Worm (Caenorhabditis elegans): ENCODE data around the gene Y82E9BL.18.

Y82E9BL.18 gene

DNA sequence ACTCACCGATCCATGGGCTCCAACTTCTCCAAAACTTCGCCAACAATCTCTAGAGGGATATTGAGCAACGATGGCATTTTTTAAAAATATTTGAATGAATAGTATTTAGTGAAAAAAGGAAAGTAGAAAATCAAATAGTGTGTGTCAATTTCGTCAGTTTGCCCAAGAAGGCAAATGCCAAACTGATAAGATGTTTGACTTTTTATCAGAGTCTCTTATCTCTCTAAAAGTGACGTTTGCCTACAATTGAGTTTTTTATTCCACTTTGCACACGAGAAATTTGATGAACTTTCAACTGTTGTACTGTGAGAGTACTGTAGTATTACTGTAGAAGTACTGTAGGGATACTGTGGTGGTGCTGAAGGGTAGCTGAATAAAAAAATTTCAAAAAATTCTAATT lies 3.0 kb upstream of the Y82E9BL.18 start (continued):
- no peak for TF ChIP-seq nhr-10 (tag; optimal IDR thresholded peaks at IDR 0.05)
- TF ChIP-seq ctbp-1 (GFP tag; IDR thresholded peaks at IDR 0.05), result no peak
- no peak for TF ChIP-seq Y5F2A.4 (GFP tag; optimal IDR thresholded peaks at IDR 0.05)
- TF ChIP-seq tra-1 (GFP tag; IDR thresholded peaks at IDR 0.05), result no peak
- no peak for TF ChIP-seq ceh-62 (tag; optimal IDR thresholded peaks at IDR 0.05)
- no peak for TF ChIP-seq nhr-25 (tag; optimal IDR thresholded peaks at IDR 0.05; ENCODE audit: borderline replicate concordance, insufficient read depth)
- TF ChIP-seq aha-1 (tag), result no peak
- peak; percentile 41; the same call in 1 of the 2 replicates for TF ChIP-seq nhr-41 (GFP tag; IDR thresholded peaks at IDR 0.05)
- TF ChIP-seq egl-43 (GFP tag; IDR thresholded peaks at IDR 0.05), result no peak
- no peak for TF ChIP-seq ZK337.2 (GFP tag; IDR thresholded peaks at IDR 0.05)
- no peak for TF ChIP-seq rbr-2 (tag; optimal IDR thresholded peaks at IDR 0.05)
- no peak for TF ChIP-seq madf-9 (GFP tag; conservative IDR thresholded peaks at IDR 0.05)
- TF ChIP-seq jun-1 (tag; optimal IDR thresholded peaks at IDR 0.05), result no peak
- TF ChIP-seq zip-11 (GFP tag; IDR thresholded peaks at IDR 0.05), result no peak
- no peak for TF ChIP-seq daf-12 (tag; optimal IDR thresholded peaks at IDR 0.05)
- no peak for TF ChIP-seq nhr-237 (tag; optimal IDR thresholded peaks at IDR 0.05)
- TF ChIP-seq T26A8.4 (GFP tag; IDR thresholded peaks at IDR 0.05), result no peak
- no peak for TF ChIP-seq ZK546.5 (tag; optimal IDR thresholded peaks at IDR 0.05)
- TF ChIP-seq cey-2 (tag; optimal IDR thresholded peaks at IDR 0.05; ENCODE audit: borderline replicate concordance, insufficient read depth), result no peak
- TF ChIP-seq nhr-102 (tag; optimal IDR thresholded peaks at IDR 0.05), result no peak

DNA sequence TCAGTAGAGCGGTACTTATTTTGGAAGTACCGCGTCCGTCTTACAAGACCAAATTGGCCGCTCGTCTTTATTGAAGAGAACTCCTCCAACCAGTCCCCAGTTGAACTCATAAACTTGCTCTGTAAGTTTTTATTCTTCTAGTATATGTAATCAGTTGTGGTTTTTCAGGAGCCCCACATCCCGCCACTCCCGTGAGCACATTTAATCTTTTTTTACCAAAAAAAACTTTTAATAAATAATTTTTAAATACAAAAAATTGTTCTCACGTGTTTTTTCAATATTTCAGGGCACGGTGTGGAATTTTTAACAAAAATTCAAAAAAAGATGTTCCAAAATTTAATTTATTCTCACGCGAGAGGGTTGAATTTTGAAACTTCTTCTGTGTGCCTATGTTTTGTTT lies 2.1 kb upstream of the Y82E9BL.18 start, which contains the start of gene fbxa-14:
fbxa-14 (minus strand) TSS at position 101 of the 400 bp plus-strand sequence.
- TF ChIP-seq ces-1 (GFP tag; optimal IDR thresholded peaks at IDR 0.05), result no peak
- TF ChIP-seq mxl-3 (GFP tag; optimal IDR thresholded peaks at IDR 0.05), result no peak
- TF ChIP-seq ceh-32 (tag; optimal IDR thresholded peaks at IDR 0.05; ENCODE audit: poor library complexity), result no peak
- no peak for TF ChIP-seq dpl-1 (GFP tag; optimal IDR thresholded peaks at IDR 0.05)
- no peak for TF ChIP-seq vab-7 (GFP tag; IDR thresholded peaks at IDR 0.05)
- TF ChIP-seq lin-15B (tag; optimal IDR thresholded peaks at IDR 0.05), result no peak
- TF ChIP-seq F37D6.2 (tag; optimal IDR thresholded peaks at IDR 0.05), result no peak
- no peak for TF ChIP-seq nhr-42 (GFP tag; IDR thresholded peaks at IDR 0.05)
- TF ChIP-seq F49E8.2 (tag; optimal IDR thresholded peaks at IDR 0.05; ENCODE audit: borderline replicate concordance), result no peak
- no peak for TF ChIP-seq T20F7.1 (GFP tag; optimal IDR thresholded peaks at IDR 0.05)
- TF ChIP-seq ceh-82 (tag; optimal IDR thresholded peaks at IDR 0.05), result no peak
- no peak for TF ChIP-seq mdt-29 (GFP tag; IDR thresholded peaks at IDR 0.05)
- no peak for TF ChIP-seq set-16 (GFP tag; IDR thresholded peaks at IDR 0.05)
- TF ChIP-seq nhr-25 (tag; optimal IDR thresholded peaks at IDR 0.05; ENCODE audit: borderline replicate concordance, insufficient read depth), result no peak
- no peak for TF ChIP-seq nhr-102 (tag; optimal IDR thresholded peaks at IDR 0.05)
- TF ChIP-seq spr-3 (GFP tag; optimal IDR thresholded peaks at IDR 0.05), result no peak
- no peak for TF ChIP-seq egl-27 (tag; optimal IDR thresholded peaks at IDR 0.05)
- TF ChIP-seq ama-1 (optimal IDR thresholded peaks at IDR 0.05), result no peak
- TF ChIP-seq R02D3.7 (tag; optimal IDR thresholded peaks at IDR 0.05), result no peak

DNA sequence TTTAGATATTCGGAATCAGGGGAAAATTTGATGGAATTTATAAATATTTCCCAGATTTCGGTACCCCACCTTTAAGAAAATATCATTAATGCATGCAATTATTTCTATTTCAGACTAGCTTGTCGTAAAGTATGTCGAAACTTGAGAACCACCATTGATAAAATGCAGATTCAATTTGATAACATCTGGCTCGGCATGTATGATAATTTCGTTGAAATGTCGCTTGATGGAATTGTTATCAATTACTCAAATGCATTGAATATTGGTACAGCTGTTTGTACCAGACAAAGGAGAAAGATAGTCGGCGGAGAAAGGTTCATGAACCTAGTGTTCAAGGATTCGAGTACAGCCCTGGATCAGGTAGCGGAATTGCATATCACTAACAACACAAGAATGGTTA lies 5.3 kb downstream of the Y82E9BL.18 start, which contains the start of gene Y82E9BL.19:
Y82E9BL.19 (plus strand) TSS at position 123 of the 400 bp plus-strand sequence.
- TF ChIP-seq ctbp-1 (GFP tag; IDR thresholded peaks at IDR 0.05) (no peak), daf-19 (GFP tag; conservative IDR thresholded peaks at IDR 0.05) (no peak), hlh-11 (tag; optimal IDR thresholded peaks at IDR 0.05) (peak; percentile 60), zfp-3 (GFP tag; conservative IDR thresholded peaks at IDR 0.05) (no peak), F10B5.3 (tag; optimal IDR thresholded peaks at IDR 0.05) (no peak), gei-8 (GFP tag; optimal IDR thresholded peaks at IDR 0.05) (no peak), aha-1 (tag) (peak; percentile 27), attf-4 (tag; optimal IDR thresholded peaks at IDR 0.05) (no peak), ama-1 (optimal IDR thresholded peaks at IDR 0.05) (no peak), fos-1 (tag; optimal IDR thresholded peaks at IDR 0.05) (no peak), rbr-2 (tag; optimal IDR thresholded peaks at IDR 0.05) (no peak), T26A8.4 (GFP tag; IDR thresholded peaks at IDR 0.05) (no peak), dmd-9 (GFP tag; IDR thresholded peaks at IDR 0.05) (no peak), nhr-10 (tag; optimal IDR thresholded peaks at IDR 0.05) (no peak), dve-1 (tag; optimal IDR thresholded peaks at IDR 0.05; ENCODE audit: insufficient read depth) (no peak), daf-16 (GFP tag; optimal IDR thresholded peaks at IDR 0.05) (no peak), daf-16 (tag; optimal IDR thresholded peaks at IDR 0.05) (peak; percentile 12), unc-62 (GFP tag; optimal IDR thresholded peaks at IDR 0.05 in 1 of 2) (peak in 1 of 2 experiments; percentile 34), unc-62 (tag; optimal IDR thresholded peaks at IDR 0.05) (no peak), sdz-12 (GFP tag; optimal IDR thresholded peaks at IDR 0.05) (no peak)

Measured in whole organism, L4 larva.